Worm (Caenorhabditis elegans) whole organism, midembryonic: Measurements from ENCODE around the gene cup-15.

Experiments used
- T22C8.4 ChIP-seq: fragments of 200-800 bp; sonication (Bioruptor generic); IDR thresholded peaks from 2 replicates; pipeline ENCODE4 v1.3.6; 2022; ENCODE audit warnings: missing genetic modification characterization, missing compliant biosample characterization
- flt-1 ChIP-seq: fragments of 200-800 bp; sonication (Bioruptor generic); IDR thresholded peaks from 2 replicates; pipeline ENCODE4 v1.3.6; 2022; ENCODE audit warnings: missing genetic modification characterization, missing compliant biosample characterization
- med-1 ChIP-seq: sonication (generic microtip); optimal IDR thresholded peaks from 2 replicates; lab custom pipeline; 2017; ENCODE audit warnings: missing genetic modification characterization, mild to moderate bottlenecking, missing compliant biosample characterization, antibody characterized with exemption, missing genetic modification reagents; ENCODE audit not compliant: insufficient read depth
- ztf-29 ChIP-seq: fragments of 200-800 bp; sonication (Bioruptor generic); IDR thresholded peaks from 2 replicates; pipeline ENCODE4 v1.3.6; 2022; ENCODE audit warnings: missing genetic modification reagents, missing genetic modification characterization, missing compliant biosample characterization

ce11 chrII:9316801-9317200, 36.0 kb upstream of the cup-15 start:
- TF ChIP-seq med-1 (GFP tag; lab: Kevin White, UChicago), result no peak
- TF ChIP-seq T22C8.4 (GFP tag; lab: Robert Waterston, UW), result no peak
- TF ChIP-seq ztf-29 (GFP tag; lab: Robert Waterston, UW), result no peak
- no peak for TF ChIP-seq flt-1
